Worm (Caenorhabditis elegans): Measurements from ENCODE around the gene lron-7.

DNA sequence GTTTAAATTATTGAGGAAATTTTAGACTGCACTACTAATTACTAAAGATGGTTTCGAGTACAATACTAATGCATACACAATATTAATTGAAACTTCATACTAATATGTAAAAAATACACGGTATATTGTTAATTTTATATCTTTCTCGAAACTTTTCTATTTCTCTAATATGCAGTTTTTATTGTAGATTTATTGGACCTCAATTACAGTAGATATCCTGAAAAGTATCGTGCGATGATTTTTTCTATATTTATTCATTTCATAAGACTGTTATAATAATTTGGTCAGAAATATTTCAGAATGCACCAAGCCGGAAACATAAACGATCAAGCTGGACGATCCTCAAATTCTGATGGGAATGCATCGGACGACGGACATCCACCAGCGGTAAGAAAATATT is 51.8 kb downstream of the lron-7 start, which contains the start of gene C07D8.5:
- TF ChIP-seq egl-27 (tag; optimal IDR thresholded peaks at IDR 0.05), result no peak
- no peak for TF ChIP-seq ama-1 (optimal IDR thresholded peaks at IDR 0.05)
- TF ChIP-seq lin-39 (tag; optimal IDR thresholded peaks at IDR 0.05), result no peak
- no peak for TF ChIP-seq mdl-1 (tag; optimal IDR thresholded peaks at IDR 0.05)
- no peak for TF ChIP-seq unc-39 (tag; optimal IDR thresholded peaks at IDR 0.05)
- no peak for TF ChIP-seq nhr-25 (tag; optimal IDR thresholded peaks at IDR 0.05)
